Fruit fly (Drosophila melanogaster): ENCODE results near the gene Tango10.

Tango10 gene

DNA sequence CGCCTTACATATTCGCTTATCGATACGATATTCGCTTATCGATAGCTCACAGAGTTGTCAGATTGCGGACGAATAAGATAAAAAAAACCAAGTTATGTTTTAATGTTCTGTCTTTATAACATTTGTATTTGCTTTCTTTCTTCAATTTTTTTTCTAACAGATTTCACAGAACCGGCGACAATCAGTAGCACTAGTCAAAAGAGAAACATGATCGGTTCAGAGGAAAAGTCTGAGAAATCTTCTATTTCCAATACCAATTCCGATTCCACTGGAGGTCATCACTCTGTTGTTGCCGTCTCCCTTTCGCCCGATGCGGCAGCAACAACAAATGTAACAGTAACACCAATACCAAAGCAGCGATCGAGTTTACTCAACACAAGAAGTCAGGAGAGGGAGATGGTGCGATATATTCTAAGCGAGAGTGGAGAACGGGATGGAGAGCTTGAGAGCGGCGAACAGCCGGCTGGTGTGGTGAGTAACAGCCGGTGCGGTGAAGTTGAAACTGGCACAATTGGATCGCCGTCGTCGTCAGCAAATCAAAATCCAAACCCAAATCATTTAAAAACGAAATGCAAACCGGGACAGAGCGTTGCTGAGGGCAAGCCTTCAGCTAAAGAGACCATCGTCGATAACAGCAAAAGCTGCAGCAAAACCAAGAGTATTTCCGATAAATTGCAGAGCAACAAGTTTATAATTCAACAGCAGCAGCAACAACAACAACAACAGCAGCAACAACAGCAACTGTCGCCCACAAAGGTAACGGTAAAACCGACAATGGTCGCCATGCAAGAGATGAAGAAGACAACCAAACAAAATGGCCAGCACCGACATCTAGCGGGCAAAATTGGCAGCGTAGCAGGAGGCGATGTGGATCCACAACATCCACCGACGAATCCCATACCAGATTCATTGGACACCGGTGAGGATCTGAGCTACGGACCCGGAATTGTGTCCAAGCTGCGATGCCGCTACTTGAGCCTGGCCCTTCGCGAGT lies 38.2 kb upstream of the Tango10 start (continued):
- TF ChIP-seq CG5180 (GFP tag; optimal IDR thresholded peaks at IDR 0.05) (no peak), Xrp1 (GFP tag; IDR thresholded peaks at IDR 0.05) (peak; percentile 52; the same call in 1 of the 2 replicates), B-H1 (GFP tag; IDR thresholded peaks at IDR 0.05) (peak; percentile 36; the same call in 1 of the 3 replicates), mld (GFP tag; IDR thresholded peaks at IDR 0.05; ENCODE audit: partially characterized antibody) (no peak), CG13296 (GFP tag; optimal IDR thresholded peaks at IDR 0.05) (peak; percentile 63), Dfd (GFP tag; optimal IDR thresholded peaks at IDR 0.05) (no peak), Atf-2 (GFP tag; optimal IDR thresholded peaks at IDR 0.05) (no peak), HLHmδ (GFP tag; optimal IDR thresholded peaks at IDR 0.05) (peak; percentile 66), CG31388 (GFP tag; optimal IDR thresholded peaks at IDR 0.05) (no peak), Sry-β (GFP tag; optimal IDR thresholded peaks at IDR 0.05) (peak; percentile 77), CG10654 (GFP tag; optimal IDR thresholded peaks at IDR 0.05) (peak; percentile 51), fd102C (GFP tag; optimal IDR thresholded peaks at IDR 0.05) (no peak), salm (tag; optimal IDR thresholded peaks at IDR 0.05) (no peak), Bteb2 (GFP tag; optimal IDR thresholded peaks at IDR 0.05) (peak; percentile 71), zfh2 (GFP tag; optimal IDR thresholded peaks at IDR 0.05) (peak; percentile 79), CG14667 (GFP tag; IDR thresholded peaks at IDR 0.05) (no peak), tin (GFP tag; optimal IDR thresholded peaks at IDR 0.05) (peak; percentile 57), CG18764 (GFP tag; optimal IDR thresholded peaks at IDR 0.05) (peak; percentile 58), CG7839 (tag; optimal IDR thresholded peaks at IDR 0.05) (peak; percentile 62), CG14710 (tag; optimal IDR thresholded peaks at IDR 0.05) (peak; percentile 66), ATbp (GFP tag; optimal IDR thresholded peaks at IDR 0.05) (no peak), CG18011 (GFP tag; optimal IDR thresholded peaks at IDR 0.05) (peak; percentile 39), CG31441 (GFP tag; IDR thresholded peaks at IDR 0.05) (peak; percentile 42; the same call in 1 of the 2 replicates), CG10565 (GFP tag; optimal IDR thresholded peaks at IDR 0.05) (no peak), az2 (GFP tag; optimal IDR thresholded peaks at IDR 0.05) (peak; percentile 23), H2.0 (GFP tag; IDR thresholded peaks at IDR 0.05) (no peak), Camta (GFP tag; optimal IDR thresholded peaks at IDR 0.05) (peak; percentile 61), CG6272 (GFP tag; IDR thresholded peaks at IDR 0.05) (no peak), Sox102F (GFP tag; optimal IDR thresholded peaks at IDR 0.05) (peak; percentile 61), crol (GFP tag; IDR thresholded peaks at IDR 0.05) (peak; percentile 64; the same call in 1 of the 2 replicates), z (GFP tag; IDR thresholded peaks at IDR 0.05) (peak; percentile 65; the same call in 2 of the 3 replicates), CG3163 (GFP tag; optimal IDR thresholded peaks at IDR 0.05) (peak; percentile 26), CG6175 (GFP tag; IDR thresholded peaks at IDR 0.05) (no peak), CG13775 (GFP tag; optimal IDR thresholded peaks at IDR 0.05) (peak; percentile 31), NFAT (GFP tag; IDR thresholded peaks at IDR 0.05) (peak; percentile 41; the same call in 1 of the 2 replicates), CG6689 (GFP tag; IDR thresholded peaks at IDR 0.05) (peak; percentile 50), knrl (GFP tag; IDR thresholded peaks at IDR 0.05; ENCODE audit: partially characterized antibody) (peak; percentile 59), rib (GFP tag; IDR thresholded peaks at IDR 0.05) (no peak), wek (GFP tag; optimal IDR thresholded peaks at IDR 0.05) (peak; percentile 24), CG11085 (GFP tag; IDR thresholded peaks at IDR 0.05) (no peak), CG4424 (GFP tag; optimal IDR thresholded peaks at IDR 0.05) (peak; percentile 50), Sin3A (optimal IDR thresholded peaks at IDR 0.05) (no peak), CoRest (tag; optimal IDR thresholded peaks at IDR 0.05) (peak; percentile 76), CG7928 (GFP tag; optimal IDR thresholded peaks at IDR 0.05) (peak; percentile 32), Elba2 (GFP tag; optimal IDR thresholded peaks at IDR 0.05) (peak; percentile 17), CG3838 (GFP tag; optimal IDR thresholded peaks at IDR 0.05) (no peak), bigmax (GFP tag; optimal IDR thresholded peaks at IDR 0.05) (no peak), bcd (GFP tag; optimal IDR thresholded peaks at IDR 0.05) (peak; percentile 36), gt (GFP tag; IDR thresholded peaks at IDR 0.05) (no peak)
